Fruit fly (Drosophila melanogaster) whole organism, prepupa: Measurements from ENCODE around the gene CG14647.

ENCODE experiments used
- Blimp-1 ChIP-seq: fragments of 200-800 bp; sonication (Bioruptor generic); optimal IDR thresholded peaks from 3 replicates; lab custom pipeline; 2017; ENCODE audit warnings: missing biosample characterization, missing genetic modification characterization, mild to moderate bottlenecking, moderate library complexity, missing genetic modification reagents
- CG11294 ChIP-seq: fragments of 200-800 bp; sonication (Bioruptor generic); IDR thresholded peaks from 2 replicates; pipeline ENCODE4 v1.3.6; 2022; ENCODE audit warnings: missing biosample characterization, missing genetic modification characterization
- CG11762 ChIP-seq: fragments of 200-800 bp; sonication (Bioruptor generic); optimal IDR thresholded peaks from 3 replicates; lab custom pipeline; 2016; ENCODE audit warnings: missing biosample characterization, missing genetic modification characterization; ENCODE audit not compliant: insufficient read depth
- CG16779 ChIP-seq: fragments of 200-800 bp; sonication (Bioruptor generic); optimal IDR thresholded peaks from 3 replicates; lab custom pipeline; 2017; ENCODE audit warnings: missing biosample characterization, mild to moderate bottlenecking, missing genetic modification characterization
- CG32006 ChIP-seq: fragments of 200-800 bp; sonication (Bioruptor generic); optimal IDR thresholded peaks from 3 replicates; lab custom pipeline; 2017; ENCODE audit warnings: missing biosample characterization, mild to moderate bottlenecking, missing genetic modification characterization
- CG34406 ChIP-seq: fragments of 200-800 bp; sonication (Bioruptor generic); optimal IDR thresholded peaks from 3 replicates; lab custom pipeline; 2016; ENCODE audit warnings: missing biosample characterization, missing genetic modification characterization
- CG3919 ChIP-seq: fragments of 200-800 bp; sonication (Bioruptor generic); optimal IDR thresholded peaks from 3 replicates; lab custom pipeline; 2016; ENCODE audit warnings: missing biosample characterization, missing genetic modification characterization
- CG4318 ChIP-seq: fragments of 200-800 bp; sonication (Bioruptor generic); optimal IDR thresholded peaks from 3 replicates; lab custom pipeline; 2017; ENCODE audit warnings: missing biosample characterization, mild to moderate bottlenecking, missing genetic modification characterization
- CG6276 ChIP-seq: fragments of 200-800 bp; sonication (Bioruptor generic); optimal IDR thresholded peaks from 2 replicates; lab custom pipeline; 2017; ENCODE audit warnings: missing biosample characterization, mild to moderate bottlenecking, missing genetic modification characterization
- CG6792 ChIP-seq: fragments of 200-800 bp; sonication (Bioruptor generic); optimal IDR thresholded peaks from 3 replicates; lab custom pipeline; 2016; ENCODE audit warnings: missing biosample characterization, missing genetic modification characterization
- CG6808 ChIP-seq: fragments of 200-800 bp; sonication (Bioruptor generic); optimal IDR thresholded peaks from 3 replicates; lab custom pipeline; 2017; ENCODE audit warnings: missing biosample characterization, missing genetic modification characterization, mild to moderate bottlenecking, moderate library complexity, missing genetic modification reagents
- CG8119 ChIP-seq: fragments of 200-800 bp; sonication (Bioruptor generic); IDR thresholded peaks from 3 replicates; pipeline ENCODE4 v1.3.6; 2022; ENCODE audit warnings: missing biosample characterization, missing genetic modification characterization
- CG8319 ChIP-seq: fragments of 200-800 bp; sonication (Bioruptor generic); optimal IDR thresholded peaks from 3 replicates; lab custom pipeline; 2016; ENCODE audit warnings: missing biosample characterization, missing genetic modification characterization
- CG9139 ChIP-seq: fragments of 200-800 bp; sonication (Bioruptor generic); optimal IDR thresholded peaks from 3 replicates; lab custom pipeline; 2017; ENCODE audit warnings: missing biosample characterization, mild to moderate bottlenecking, missing genetic modification characterization
- Eip75B ChIP-seq: fragments of 200-800 bp; sonication (Bioruptor generic); optimal IDR thresholded peaks from 3 replicates; lab custom pipeline; 2016; ENCODE audit warnings: missing biosample characterization, missing genetic modification characterization
- Eip78C ChIP-seq: fragments of 200-800 bp; sonication (Bioruptor generic); peaks from one replicate; lab custom pipeline; 2016; ENCODE audit warnings: missing biosample characterization, missing genetic modification characterization
- Eip93F ChIP-seq: fragments of 200-800 bp; sonication (Bioruptor generic); optimal IDR thresholded peaks from 2 replicates; lab custom pipeline; 2016; ENCODE audit warnings: missing biosample characterization, mild to moderate bottlenecking, missing genetic modification characterization
- Ets21C ChIP-seq: fragments of 200-800 bp; sonication (Bioruptor generic); optimal IDR thresholded peaks from 3 replicates; lab custom pipeline; 2016; ENCODE audit warnings: missing biosample characterization, missing genetic modification characterization
- Ets96B ChIP-seq: fragments of 200-800 bp; optimal IDR thresholded peaks from 2 replicates; lab custom pipeline; 2019; ENCODE audit warnings: missing biosample characterization, mild to moderate bottlenecking, missing genetic modification characterization, moderate library complexity
- Hr38 ChIP-seq: sonication (Bioruptor generic); optimal IDR thresholded peaks from 2 replicates; lab custom pipeline; 2016; ENCODE audit warnings: missing biosample characterization, missing genetic modification characterization
- Hr39 ChIP-seq: fragments of 200-800 bp; sonication (Bioruptor generic); optimal IDR thresholded peaks from 2 replicates; lab custom pipeline; 2016; ENCODE audit warnings: missing biosample characterization, missing genetic modification characterization
- Hr4 ChIP-seq: fragments of 200-800 bp; sonication (Bioruptor generic); optimal IDR thresholded peaks from 3 replicates; lab custom pipeline; 2016; ENCODE audit warnings: missing biosample characterization, missing genetic modification characterization
- Lpt ChIP-seq: fragments of 200-800 bp; sonication (Bioruptor generic); optimal IDR thresholded peaks from 3 replicates; lab custom pipeline; 2016; ENCODE audit warnings: missing biosample characterization, missing genetic modification characterization
- OdsH ChIP-seq: fragments of 200-800 bp; sonication (Bioruptor generic); optimal IDR thresholded peaks from 3 replicates; lab custom pipeline; 2016; ENCODE audit warnings: missing biosample characterization, missing genetic modification characterization
- Sox15 ChIP-seq: fragments of 200-800 bp; sonication (Bioruptor generic); optimal IDR thresholded peaks from 3 replicates; lab custom pipeline; 2016; ENCODE audit warnings: missing biosample characterization, missing genetic modification characterization
- acj6 ChIP-seq: fragments of 200-800 bp; sonication (Bioruptor generic); optimal IDR thresholded peaks from 3 replicates; lab custom pipeline; 2016; ENCODE audit warnings: missing biosample characterization, missing genetic modification characterization
- cyc ChIP-seq: fragments of 200-800 bp; sonication (Bioruptor generic); optimal IDR thresholded peaks from 3 replicates; lab custom pipeline; 2016; ENCODE audit warnings: missing biosample characterization, missing genetic modification characterization
- dac ChIP-seq: fragments of 200-800 bp; sonication (Bioruptor generic); optimal IDR thresholded peaks from 2 replicates; lab custom pipeline; 2017; ENCODE audit warnings: missing biosample characterization, mild to moderate bottlenecking, missing genetic modification characterization
- esn ChIP-seq: fragments of 200-800 bp; sonication (Bioruptor generic); optimal IDR thresholded peaks from 2 replicates; lab custom pipeline; 2016; ENCODE audit warnings: missing biosample characterization, mild to moderate bottlenecking, missing genetic modification characterization, moderate library complexity
- fd59A ChIP-seq: fragments of 200-800 bp; sonication (Bioruptor generic); optimal IDR thresholded peaks from 2 replicates; lab custom pipeline; 2017; ENCODE audit warnings: missing biosample characterization, mild to moderate bottlenecking, missing genetic modification characterization, missing genetic modification reagents
- fd85E ChIP-seq: fragments of 200-800 bp; sonication (Bioruptor generic); optimal IDR thresholded peaks from 3 replicates; lab custom pipeline; 2016; ENCODE audit warnings: missing biosample characterization, missing genetic modification characterization
- fkh ChIP-seq: fragments of 200-800 bp; sonication (Bioruptor generic); optimal IDR thresholded peaks from 3 replicates; lab custom pipeline; 2017; ENCODE audit warnings: missing biosample characterization, mild to moderate bottlenecking, missing genetic modification characterization, moderate library complexity
- lz ChIP-seq: fragments of 200-800 bp; sonication (Bioruptor generic); optimal IDR thresholded peaks from 3 replicates; lab custom pipeline; 2016; ENCODE audit warnings: missing biosample characterization, missing genetic modification characterization
- net ChIP-seq: fragments of 200-800 bp; sonication (Bioruptor generic); optimal IDR thresholded peaks from 3 replicates; lab custom pipeline; 2016; ENCODE audit warnings: missing biosample characterization, missing genetic modification characterization
- ss ChIP-seq, 2 experiments: fragments of 200-800 bp; sonication (Bioruptor generic); optimal IDR thresholded peaks; 2 replicates in 1 of 2; 3 replicates in 1 of 2; lab custom pipeline; 2017 to 2018; ENCODE audit warnings: mild to moderate bottlenecking in 2 of 2, missing biosample characterization in 2 of 2, missing genetic modification characterization in 2 of 2, moderate library complexity in 1 of 2
- svp ChIP-seq: fragments of 200-800 bp; sonication (Bioruptor generic); peaks from one replicate; lab custom pipeline; 2016; ENCODE audit warnings: missing biosample characterization, missing genetic modification characterization
- topi ChIP-seq: fragments of 200-800 bp; sonication (Bioruptor generic); optimal IDR thresholded peaks from 3 replicates; lab custom pipeline; 2016; ENCODE audit warnings: missing biosample characterization, missing genetic modification characterization
- vri ChIP-seq: fragments of 200-800 bp; sonication (Bioruptor generic); optimal IDR thresholded peaks from 3 replicates; lab custom pipeline; 2016; ENCODE audit warnings: missing biosample characterization, mild to moderate bottlenecking, missing genetic modification characterization

CG14647 gene

DNA sequence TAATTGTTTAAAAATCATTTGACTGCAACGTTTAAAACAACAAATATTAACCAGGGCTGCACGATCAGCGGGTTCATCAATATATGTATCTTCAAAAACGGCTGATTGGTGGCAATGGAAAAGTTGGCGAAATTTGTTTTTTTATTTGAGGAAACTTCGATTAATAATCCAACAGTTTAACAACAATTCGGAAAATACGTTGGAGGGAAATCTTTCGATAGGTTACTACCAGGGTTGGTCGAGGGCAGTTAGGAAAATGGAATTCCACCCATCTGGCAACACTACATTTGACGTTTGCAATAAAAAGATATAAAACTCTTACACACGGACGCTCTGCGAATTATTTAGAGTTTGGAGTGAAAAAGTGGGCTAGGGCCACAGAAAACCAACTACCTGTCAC, 36.8 kb downstream of the CG14647 start, which contains the start of the genes Lipt2 and CG14650 (continued):
- TF ChIP-seq CG11762 (peak; percentile 39), CG4318 (GFP tag; lab: Kevin White, UChicago) (no peak), Blimp-1 (GFP tag; lab: Kevin White, UChicago) (no peak), esn (GFP tag; lab: Kevin White, UChicago) (peak; percentile 79), Lpt (GFP tag; lab: Kevin White, UChicago) (no peak), Eip75B (GFP tag; lab: Kevin White, UChicago) (no peak), Hr38 (GFP tag; lab: Kevin White, UChicago) (no peak)

DNA sequence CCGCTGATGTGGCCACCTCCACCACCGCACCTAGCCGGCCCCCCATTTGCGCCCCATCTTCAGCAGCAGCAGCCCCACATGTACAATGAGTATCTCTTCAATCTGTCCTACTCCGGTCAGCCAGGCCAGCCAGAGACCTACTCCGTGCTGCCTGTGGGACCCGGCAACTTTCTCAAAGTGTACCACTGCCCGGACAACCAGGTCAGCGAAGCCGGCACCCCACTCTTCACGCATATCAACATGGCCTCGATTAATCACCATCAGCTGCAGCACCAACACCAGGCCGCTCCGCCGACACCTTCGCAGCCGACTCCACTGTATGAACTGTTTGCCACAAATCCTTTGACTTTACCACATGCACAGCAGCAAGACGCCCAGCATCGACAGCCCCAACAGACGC, 37.5 kb downstream of the CG14647 start:
- no peak for TF ChIP-seq lz (GFP tag; lab: Kevin White, UChicago)
- no peak for TF ChIP-seq Hr4
- no peak for TF ChIP-seq CG6276 (GFP tag; lab: Kevin White, UChicago)
- TF ChIP-seq CG16779 (tag; lab: Kevin White, UChicago), result no peak
- no peak for TF ChIP-seq CG8119 (GFP tag; lab: Robert Waterston, UW)
- no peak for TF ChIP-seq fd85E (GFP tag; lab: Kevin White, UChicago)
- TF ChIP-seq fkh (GFP tag; lab: Kevin White, UChicago), result no peak
- no peak for TF ChIP-seq CG6808 (GFP tag; lab: Kevin White, UChicago)
- no peak for TF ChIP-seq Eip93F (GFP tag; lab: Kevin White, UChicago)
- TF ChIP-seq Sox15, result no peak
- TF ChIP-seq Ets21C (GFP tag; lab: Kevin White, UChicago), result no peak
- no peak for TF ChIP-seq dac (GFP tag; lab: Kevin White, UChicago)
- TF ChIP-seq ss (GFP tag; optimal IDR thresholded peaks at IDR 0.05; lab: Kevin White, UChicago), result no peak
- no peak for TF ChIP-seq vri (GFP tag; lab: Kevin White, UChicago)
- TF ChIP-seq, all 60 proteins: peak for 0

DNA sequence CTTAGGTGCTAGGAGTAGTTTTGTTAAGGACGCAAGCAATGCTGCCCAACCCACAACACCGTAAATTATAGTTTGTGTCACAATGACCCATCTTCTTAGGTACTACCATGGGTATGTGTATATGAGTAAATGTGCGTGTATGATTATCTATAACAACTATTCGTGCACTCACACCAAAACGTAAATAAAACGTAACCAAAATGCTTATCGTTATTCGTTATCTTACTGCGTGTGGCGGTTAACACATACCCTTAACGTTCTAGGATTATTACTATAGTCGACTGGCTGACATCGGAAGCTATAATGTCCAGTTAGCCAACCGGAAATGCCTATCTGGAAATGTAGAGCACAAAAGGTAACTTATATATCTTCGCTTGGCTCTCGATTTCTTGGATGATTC, 44.8 kb downstream of the CG14647 start:
- TF ChIP-seq net (GFP tag; lab: Kevin White, UChicago) (no peak), Blimp-1 (GFP tag; lab: Kevin White, UChicago) (no peak), Lpt (GFP tag; lab: Kevin White, UChicago) (no peak), dac (GFP tag; lab: Kevin White, UChicago) (no peak), Ets96B (tag; lab: Kevin White, UChicago) (no peak), CG32006 (GFP tag; lab: Kevin White, UChicago) (no peak), CG6792 (GFP tag; lab: Kevin White, UChicago) (no peak), Hr39 (GFP tag; lab: Kevin White, UChicago) (no peak), fd59A (GFP tag; lab: Kevin White, UChicago) (no peak), Hr4 (no peak), esn (GFP tag; lab: Kevin White, UChicago) (no peak), cyc (GFP tag; lab: Kevin White, UChicago) (no peak), CG8319 (GFP tag; lab: Kevin White, UChicago) (no peak), CG34406 (GFP tag; lab: Kevin White, UChicago) (no peak), svp (GFP tag; lab: Kevin White, UChicago) (no peak)

DNA sequence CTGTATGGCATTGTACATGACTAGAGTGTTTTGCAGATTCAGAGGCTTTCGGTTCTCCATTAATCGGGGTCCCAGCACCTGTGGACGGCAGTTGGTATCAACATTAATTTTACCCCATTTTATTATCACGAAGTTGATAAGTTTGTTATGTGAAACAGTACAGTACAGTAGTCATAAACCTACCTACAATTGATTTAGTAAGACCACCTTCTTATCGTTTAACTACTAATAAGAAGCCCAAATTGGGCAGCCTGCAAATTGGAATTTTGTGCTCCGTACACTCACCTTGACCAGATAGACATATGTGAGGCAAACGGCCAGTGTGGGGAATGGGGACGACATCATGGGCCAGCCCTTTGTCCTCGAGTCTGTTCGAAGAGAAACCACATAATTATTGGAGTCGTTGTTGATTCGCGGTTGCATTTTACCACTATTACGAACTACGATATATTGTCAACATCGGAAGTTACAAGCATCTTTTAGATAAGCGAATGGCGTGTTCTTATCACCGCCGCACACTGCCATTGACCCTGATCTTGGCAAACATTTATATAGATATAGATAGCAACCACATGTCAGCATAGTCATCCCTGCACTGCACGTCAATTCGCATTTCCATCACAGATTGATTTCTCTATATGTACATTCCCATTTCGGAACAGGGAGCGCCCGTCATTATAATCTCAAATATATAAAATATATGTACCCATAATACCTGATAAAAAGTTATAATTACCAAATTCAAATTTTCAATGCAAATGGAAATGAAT, 46.3 kb downstream of the CG14647 start:
- TF ChIP-seq fd59A (GFP tag; lab: Kevin White, UChicago), result no peak
- TF ChIP-seq Eip78C, result peak; percentile 53
- peak; percentile 17 for TF ChIP-seq fkh (GFP tag; lab: Kevin White, UChicago)

DNA sequence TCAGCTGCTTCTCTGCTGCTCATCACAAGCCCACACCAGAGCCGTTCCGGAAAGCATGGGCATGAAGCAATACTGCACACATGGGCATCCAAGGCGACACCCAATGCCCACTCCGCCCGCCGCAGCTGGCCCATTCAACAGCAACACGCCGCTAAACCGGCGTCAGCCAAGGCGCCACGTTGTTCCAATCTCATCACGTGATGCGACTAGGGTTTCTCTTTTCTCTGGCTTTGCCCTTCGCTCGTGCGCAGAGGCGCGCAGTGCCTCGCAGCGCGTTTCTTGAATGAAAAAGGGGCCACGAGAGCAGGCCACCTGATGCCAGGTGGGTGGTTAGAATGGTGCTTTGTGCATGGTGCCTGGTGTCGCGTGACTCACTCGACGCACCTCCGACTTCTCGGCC, 48.9 kb downstream of the CG14647 start:
- TF ChIP-seq CG6792 (GFP tag; lab: Kevin White, UChicago), result no peak
- TF ChIP-seq CG4318 (GFP tag; lab: Kevin White, UChicago), result no peak
- no peak for TF ChIP-seq CG9139 (GFP tag; lab: Kevin White, UChicago)
- TF ChIP-seq svp (GFP tag; lab: Kevin White, UChicago), result peak; percentile 0
- TF ChIP-seq CG32006 (GFP tag; lab: Kevin White, UChicago), result no peak
- TF ChIP-seq ss (GFP tag; optimal IDR thresholded peaks at IDR 0.05; lab: Kevin White, UChicago), result peak in 1 of 2 experiments; percentile 17
- no peak for TF ChIP-seq acj6 (GFP tag; lab: Kevin White, UChicago)
- no peak for TF ChIP-seq topi (GFP tag; lab: Kevin White, UChicago)
- TF ChIP-seq Eip93F (GFP tag; lab: Kevin White, UChicago), result no peak
- no peak for TF ChIP-seq OdsH (GFP tag; lab: Kevin White, UChicago)
- no peak for TF ChIP-seq CG3919 (GFP tag; lab: Kevin White, UChicago)
- no peak for TF ChIP-seq CG11294 (GFP tag; lab: Robert Waterston, UW)
- TF ChIP-seq CG6276 (GFP tag; lab: Kevin White, UChicago), result no peak
- TF ChIP-seq Eip78C, result no peak
- no peak for TF ChIP-seq Eip75B (GFP tag; lab: Kevin White, UChicago)
- TF ChIP-seq, all 60 proteins: peak for 2
